Fruit fly (Drosophila melanogaster) whole organism, embryonic: Measurements from ENCODE around the gene CG14657.

ENCODE experiments used
- Atf-2 ChIP-seq: fragments of 200-800 bp; sonication (Bioruptor generic); optimal IDR thresholded peaks from 2 replicates; lab custom pipeline; 2016; ENCODE audit warnings: missing biosample characterization, missing genetic modification characterization
- Bteb2 ChIP-seq: fragments of 200-800 bp; sonication (Bioruptor generic); optimal IDR thresholded peaks from 2 replicates; lab custom pipeline; 2016; ENCODE audit warnings: missing biosample characterization, missing genetic modification characterization
- CG10543 ChIP-seq: fragments of 200-800 bp; sonication (Bioruptor generic); optimal IDR thresholded peaks from 3 replicates; lab custom pipeline; 2017; ENCODE audit warnings: missing biosample characterization, mild to moderate bottlenecking, missing genetic modification characterization, moderate library complexity
- CG10654 ChIP-seq: fragments of 200-800 bp; sonication (Bioruptor generic); optimal IDR thresholded peaks from 2 replicates; lab custom pipeline; 2016; ENCODE audit warnings: missing biosample characterization, missing genetic modification characterization
- CG12071 ChIP-seq: fragments of 200-800 bp; sonication (Bioruptor generic); optimal IDR thresholded peaks from 3 replicates; lab custom pipeline; 2018; ENCODE audit warnings: missing biosample characterization, mild to moderate bottlenecking, missing genetic modification characterization
- CG14014 ChIP-seq: fragments of 200-800 bp; sonication (Bioruptor generic); IDR thresholded peaks from 2 replicates; pipeline ENCODE4 v1.3.6; 2022; ENCODE audit warnings: missing biosample characterization, missing genetic modification characterization
- CG1529 ChIP-seq: fragments of 200-800 bp; sonication (Bioruptor generic); optimal IDR thresholded peaks from 3 replicates; lab custom pipeline; 2018; ENCODE audit warnings: missing biosample characterization, missing genetic modification characterization
- CG17912 ChIP-seq: fragments of 200-800 bp; sonication (Bioruptor generic); optimal IDR thresholded peaks from 2 replicates; lab custom pipeline; 2018; ENCODE audit warnings: missing biosample characterization, mild to moderate bottlenecking, missing genetic modification characterization
- CG2199 ChIP-seq: fragments of 200-800 bp; sonication (Bioruptor generic); IDR thresholded peaks from 3 replicates; pipeline ENCODE4 v1.3.6; 2022; ENCODE audit warnings: missing biosample characterization, missing genetic modification characterization
- CG2889 ChIP-seq: fragments of 200-800 bp; sonication (Bioruptor generic); IDR thresholded peaks from 3 replicates; pipeline ENCODE4 v1.3.6; 2022; ENCODE audit warnings: missing biosample characterization, missing genetic modification characterization
- CG30403 ChIP-seq: fragments of 200-800 bp; sonication (Bioruptor generic); optimal IDR thresholded peaks from 3 replicates; lab custom pipeline; 2016; ENCODE audit warnings: missing biosample characterization, missing genetic modification characterization
- CG3065 ChIP-seq: fragments of 200-800 bp; sonication (Bioruptor generic); optimal IDR thresholded peaks from 2 replicates; lab custom pipeline; 2016; ENCODE audit warnings: missing biosample characterization, missing genetic modification characterization
- CG31388 ChIP-seq: fragments of 200-800 bp; sonication (Bioruptor generic); optimal IDR thresholded peaks from 2 replicates; lab custom pipeline; 2016; ENCODE audit warnings: missing biosample characterization, missing genetic modification characterization
- CG31441 ChIP-seq: fragments of 200-800 bp; sonication (Bioruptor generic); IDR thresholded peaks from 2 replicates; pipeline ENCODE4 v1.3.6; 2022; ENCODE audit warnings: missing biosample characterization, missing genetic modification characterization
- CG3163 ChIP-seq: fragments of 200-800 bp; sonication (Bioruptor generic); optimal IDR thresholded peaks from 3 replicates; lab custom pipeline; 2016; ENCODE audit warnings: missing biosample characterization, missing genetic modification characterization
- CG4282 ChIP-seq: fragments of 200-800 bp; sonication (Bioruptor generic); optimal IDR thresholded peaks from 2 replicates; lab custom pipeline; 2016; ENCODE audit warnings: missing biosample characterization, missing genetic modification characterization
- CG4328 ChIP-seq: fragments of 200-800 bp; sonication (Bioruptor generic); optimal IDR thresholded peaks from 3 replicates; lab custom pipeline; 2017; ENCODE audit warnings: missing biosample characterization, missing genetic modification reagents, missing genetic modification characterization
- CG43689 ChIP-seq: fragments of 200-800 bp; sonication (Bioruptor generic); IDR thresholded peaks from 2 replicates; pipeline ENCODE4 v1.3.6; 2022; ENCODE audit warnings: missing biosample characterization, missing genetic modification characterization
- CG4854 ChIP-seq: fragments of 200-800 bp; sonication (Bioruptor generic); optimal IDR thresholded peaks from 2 replicates; lab custom pipeline; 2016; ENCODE audit warnings: missing biosample characterization, missing genetic modification characterization, inconsistent platforms
- CG7271 ChIP-seq: fragments of 200-800 bp; sonication (Bioruptor generic); optimal IDR thresholded peaks from 2 replicates; lab custom pipeline; 2018; ENCODE audit warnings: missing biosample characterization, mild to moderate bottlenecking, missing genetic modification characterization, moderate library complexity
- CG8089 ChIP-seq: fragments of 200-800 bp; sonication (Bioruptor generic); optimal IDR thresholded peaks from 3 replicates; lab custom pipeline; 2016; ENCODE audit warnings: missing biosample characterization, missing genetic modification characterization
- CG8944 ChIP-seq: fragments of 200-800 bp; sonication (Bioruptor generic); optimal IDR thresholded peaks from 3 replicates; lab custom pipeline; 2016; ENCODE audit warnings: missing biosample characterization, missing genetic modification characterization
- CG9797 ChIP-seq: fragments of 200-800 bp; sonication (Bioruptor generic); optimal IDR thresholded peaks from 3 replicates; lab custom pipeline; 2018; ENCODE audit warnings: missing biosample characterization, mild to moderate bottlenecking, missing genetic modification characterization
- Chrac-16 ChIP-seq: fragments of 200-800 bp; sonication (Bioruptor generic); optimal IDR thresholded peaks from 3 replicates; lab custom pipeline; 2016; ENCODE audit warnings: missing biosample characterization, missing genetic modification characterization
- Fer2 ChIP-seq: fragments of 200-800 bp; sonication (Bioruptor generic); optimal IDR thresholded peaks from 2 replicates; lab custom pipeline; 2018; ENCODE audit warnings: missing biosample characterization, mild to moderate bottlenecking, missing genetic modification characterization, moderate library complexity
- HHEX ChIP-seq: fragments of 200-800 bp; sonication (Bioruptor generic); optimal IDR thresholded peaks from 3 replicates; lab custom pipeline; 2017; ENCODE audit warnings: missing biosample characterization, mild to moderate bottlenecking, missing genetic modification characterization, missing genetic modification reagents
- Kr ChIP-seq: fragments of 200-800 bp; sonication (Bioruptor generic); optimal IDR thresholded peaks from 2 replicates; lab custom pipeline; 2017; ENCODE audit warnings: missing biosample characterization, mild to moderate bottlenecking, missing genetic modification characterization
- NC2β ChIP-seq: fragments of 200-800 bp; sonication (Bioruptor generic); optimal IDR thresholded peaks from 2 replicates; lab custom pipeline; 2016; ENCODE audit warnings: missing biosample characterization, missing genetic modification characterization
- Sry-δ ChIP-seq: fragments of 200-800 bp; sonication (Bioruptor generic); optimal IDR thresholded peaks from 2 replicates; lab custom pipeline; 2016; ENCODE audit warnings: missing biosample characterization, missing genetic modification characterization
- Trl ChIP-seq, 3 experiments: fragments of >200 bp in 2 of 3; fragments of 200-800 bp in 1 of 3; sonication (Bioruptor generic) in 1 of 3; optimal IDR thresholded peaks; 2 replicates in 1 of 3; 3 replicates in 2 of 3; lab custom pipeline; 2016 to 2017; ENCODE audit warnings: missing biosample characterization in 1 of 3, missing genetic modification characterization in 1 of 3
- aop ChIP-seq: fragments of 200-800 bp; sonication (Bioruptor generic); IDR thresholded peaks from 2 replicates; pipeline ENCODE4 v1.3.6; 2022; ENCODE audit warnings: missing biosample characterization, missing genetic modification characterization
- ato ChIP-seq: fragments of 200-800 bp; sonication (Bioruptor generic); IDR thresholded peaks from 2 replicates; pipeline ENCODE4 v1.3.6; 2022; ENCODE audit warnings: missing biosample characterization, missing genetic modification characterization; ENCODE audit not compliant: partially characterized antibody
- crol ChIP-seq: fragments of 200-800 bp; sonication (Bioruptor generic); IDR thresholded peaks from 2 replicates; pipeline ENCODE4 v1.3.6; 2022; ENCODE audit warnings: missing biosample characterization, missing genetic modification characterization
- crp ChIP-seq, 2 experiments: fragments of 200-800 bp; sonication (Bioruptor generic); optimal IDR thresholded peaks; 2 replicates in 1 of 2; 3 replicates in 1 of 2; lab custom pipeline; 2017; ENCODE audit warnings: missing biosample characterization in 2 of 2, missing genetic modification characterization in 2 of 2, mild to moderate bottlenecking in 1 of 2, moderate library complexity in 1 of 2
- dmrt11E ChIP-seq: fragments of 200-800 bp; sonication (Bioruptor generic); optimal IDR thresholded peaks from 3 replicates; lab custom pipeline; 2018; ENCODE audit warnings: missing biosample characterization, mild to moderate bottlenecking, missing genetic modification characterization, moderate library complexity
- grn ChIP-seq: fragments of 200-800 bp; sonication (Bioruptor generic); optimal IDR thresholded peaks from 3 replicates; lab custom pipeline; 2017; ENCODE audit warnings: missing biosample characterization, missing genetic modification characterization
- gro ChIP-seq: fragments of 200-800 bp; sonication (Bioruptor generic); optimal IDR thresholded peaks from 2 replicates; lab custom pipeline; 2016; ENCODE audit warnings: missing biosample characterization, missing genetic modification characterization
- lab ChIP-seq: fragments of 200-800 bp; sonication (Bioruptor generic); optimal IDR thresholded peaks from 3 replicates; lab custom pipeline; 2017; ENCODE audit warnings: missing biosample characterization, missing genetic modification characterization, mild to moderate bottlenecking, moderate library complexity, missing genetic modification reagents
- mld ChIP-seq: fragments of 200-800 bp; sonication (Bioruptor generic); IDR thresholded peaks from 3 replicates; pipeline ENCODE4 v1.3.6; 2022; ENCODE audit warnings: missing biosample characterization, missing genetic modification characterization; ENCODE audit not compliant: partially characterized antibody
- onecut ChIP-seq: fragments of 200-800 bp; sonication (Bioruptor generic); IDR thresholded peaks from 2 replicates; pipeline ENCODE4 v1.3.6; 2022; ENCODE audit warnings: missing biosample characterization, missing genetic modification characterization
- prd ChIP-seq, 3 experiments: fragments of >200 bp in 2 of 3; fragments of 200-800 bp in 1 of 3; sonication (Bioruptor generic) in 1 of 3; optimal IDR thresholded peaks in 2 of 3; IDR thresholded peaks in 1 of 3; 2 replicates in 2 of 3; 3 replicates in 1 of 3; pipeline versions ENCODE4 v1.3.6 to Lab custom; 2017 to 2022; ENCODE audit warnings: missing biosample characterization in 1 of 3, missing genetic modification characterization in 1 of 3
- run ChIP-seq: fragments of 200-800 bp; sonication (Bioruptor generic); optimal IDR thresholded peaks from 3 replicates; lab custom pipeline; 2018; ENCODE audit warnings: missing biosample characterization, mild to moderate bottlenecking, missing genetic modification characterization
- sisA ChIP-seq: fragments of 200-800 bp; sonication (Bioruptor generic); IDR thresholded peaks from 2 replicates; pipeline ENCODE4 v1.3.6; 2022; ENCODE audit warnings: missing biosample characterization, missing genetic modification characterization
- sqz ChIP-seq: fragments of 200-800 bp; sonication (Bioruptor generic); optimal IDR thresholded peaks from 3 replicates; lab custom pipeline; 2018; ENCODE audit warnings: missing biosample characterization, mild to moderate bottlenecking, missing genetic modification characterization
- ssp ChIP-seq: fragments of 200-800 bp; sonication (Bioruptor generic); IDR thresholded peaks from 2 replicates; pipeline ENCODE4 v1.3.6; 2022; ENCODE audit warnings: missing biosample characterization, missing genetic modification characterization
- trem ChIP-seq: fragments of 200-800 bp; optimal IDR thresholded peaks from 3 replicates; lab custom pipeline; 2019; ENCODE audit warnings: missing biosample characterization, mild to moderate bottlenecking, missing genetic modification characterization, moderate library complexity
- yki ChIP-seq: fragments of >200 bp; optimal IDR thresholded peaks from 3 replicates; lab custom pipeline; 2018
- zen ChIP-seq: fragments of 200-800 bp; sonication (Bioruptor generic); optimal IDR thresholded peaks from 3 replicates; lab custom pipeline; 2018; ENCODE audit warnings: missing biosample characterization, mild to moderate bottlenecking, missing genetic modification characterization, moderate library complexity
- zfh2 ChIP-seq: fragments of 200-800 bp; sonication (Bioruptor generic); optimal IDR thresholded peaks from 2 replicates; lab custom pipeline; 2016; ENCODE audit warnings: missing biosample characterization, missing genetic modification characterization

The CG14657 gene

DNA sequence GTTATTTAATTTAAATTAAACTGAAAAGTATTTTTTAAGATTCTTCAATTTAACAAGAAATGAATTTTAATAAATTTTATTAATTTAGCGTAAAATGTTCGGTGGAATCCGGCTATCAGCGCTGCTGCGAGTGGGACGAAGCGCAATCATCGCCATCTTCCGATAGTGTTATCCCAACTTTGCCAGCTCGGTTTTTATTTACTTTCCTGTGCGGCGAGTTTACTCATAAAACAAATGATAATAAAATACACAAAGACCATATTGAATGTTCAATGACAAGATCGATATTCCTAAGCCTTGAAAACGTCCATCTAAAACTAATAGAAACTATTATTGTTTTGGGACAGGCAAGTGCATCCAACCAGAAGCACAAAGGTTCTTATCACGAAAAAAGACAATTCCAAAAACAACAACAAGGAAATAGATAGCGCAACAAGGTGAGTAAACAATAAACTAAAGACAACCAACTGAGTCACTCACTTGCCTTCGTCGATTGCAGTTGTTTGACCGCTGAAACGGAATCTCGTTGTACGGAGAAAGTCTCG lies 8.0 kb downstream of the CG14657 start (continued):
- TF ChIP-seq ato (GFP tag; lab: Robert Waterston, UW) (0 out of 2 replicates have a peak, but pooled peaks have one; percentile 48), CG17912 (GFP tag; lab: Kevin White, UChicago) (peak; percentile 83), Atf-2 (GFP tag; lab: Kevin White, UChicago) (no peak), CG4328 (peak; percentile 67), Kr (peak; percentile 23), CG2889 (GFP tag; lab: Robert Waterston, UW) (0 out of 3 replicates have a peak, but pooled peaks have one; percentile 22), grn (GFP tag; lab: Kevin White, UChicago) (peak; percentile 51), onecut (GFP tag; lab: Robert Waterston, UW) (peak; percentile 74), CG12071 (GFP tag; lab: Kevin White, UChicago) (no peak), gro (GFP tag; lab: Kevin White, UChicago) (no peak), Chrac-16 (peak; percentile 19), Bteb2 (peak; percentile 5), CG43689 (GFP tag; lab: Robert Waterston, UW) (peak; percentile 36; the same call in 1 of the 2 replicates), NC2β (peak; percentile 29), CG14014 (GFP tag; lab: Robert Waterston, UW) (peak; percentile 47; the same call in 1 of the 2 replicates), sqz (GFP tag; lab: Kevin White, UChicago) (no peak), crp (GFP tag; optimal IDR thresholded peaks at IDR 0.05; lab: Kevin White, UChicago) (peak in 1 of 2 experiments; percentile 11), CG31441 (no peak; the same call in 1 of the 2 replicates), CG10543 (GFP tag; lab: Kevin White, UChicago) (peak; percentile 76), Sry-δ (peak; percentile 76), CG8944 (GFP tag; lab: Kevin White, UChicago) (peak; percentile 10), lab (peak; percentile 73), dmrt11E (tag; lab: Kevin White, UChicago) (peak; percentile 76), trem (tag; lab: Kevin White, UChicago) (peak; percentile 46), CG8089 (GFP tag; lab: Kevin White, UChicago) (peak; percentile 55), CG3163 (GFP tag; lab: Kevin White, UChicago) (peak; percentile 44), CG4282 (GFP tag; lab: Kevin White, UChicago) (no peak), zfh2 (peak; percentile 48), CG9797 (GFP tag; lab: Kevin White, UChicago) (peak; percentile 35), ssp (GFP tag; lab: Robert Waterston, UW) (peak; percentile 98), CG3065 (GFP tag; lab: Kevin White, UChicago) (peak; percentile 4), CG31388 (GFP tag; lab: Kevin White, UChicago) (no peak), Fer2 (tag; lab: Kevin White, UChicago) (no peak), sisA (GFP tag; lab: Robert Waterston, UW) (peak; percentile 58), crol (no peak), Trl (optimal IDR thresholded peaks at IDR 0.05; lab: Kevin White, UChicago) (no peak), Trl (GFP tag; optimal IDR thresholded peaks at IDR 0.05; lab: Kevin White, UChicago) (peak; percentile 37), prd (optimal IDR thresholded peaks at IDR 0.05; lab: Kevin White, UChicago) (no peak), prd (GFP tag; IDR thresholded peaks at IDR 0.05; lab: Robert Waterston, UW) (peak; percentile 74), CG1529 (GFP tag; lab: Kevin White, UChicago) (peak; percentile 78), aop (no peak), CG10654 (GFP tag; lab: Kevin White, UChicago) (peak; percentile 26), yki (lab: Kevin White, UChicago) (no peak), CG2199 (GFP tag; lab: Robert Waterston, UW) (0 out of 3 replicates have a peak, but pooled peaks have one; percentile 37), HHEX (GFP tag; lab: Kevin White, UChicago) (peak; percentile 63), CG30403 (GFP tag; lab: Kevin White, UChicago) (peak; percentile 34), run (tag; lab: Kevin White, UChicago) (peak; percentile 44), CG7271 (tag; lab: Kevin White, UChicago) (peak; percentile 12), zen (peak; percentile 58), mld (GFP tag; lab: Robert Waterston, UW) (peak; percentile 7; the same call in 1 of the 3 replicates), CG4854 (GFP tag; lab: Kevin White, UChicago) (peak; percentile 49)
